Worm (Caenorhabditis elegans): ENCODE measurements around the gene C13F10.6.
A peak's percentile ranks its signal among the peaks of the same experiment; 100 is the strongest.

- TF ChIP-seq ama-1 (optimal IDR thresholded peaks at IDR 0.05): peak; percentile 91
- TF ChIP-seq elt-3 (tag; optimal IDR thresholded peaks at IDR 0.05): no peak
- no peak for TF ChIP-seq mdl-1 (tag; optimal IDR thresholded peaks at IDR 0.05)
Observed at ce11 chrV:7198403-7198802, 22.4 kb downstream of the C13F10.6 start.
